Worm (Caenorhabditis elegans): ENCODE results near the gene F33G12.7.

ce11 chrII:5046209-5047200 is 6.0 kb upstream of the F33G12.7 start:
- TF ChIP-seq ama-1 (optimal IDR thresholded peaks at IDR 0.05) (no peak), ztf-11 (tag; optimal IDR thresholded peaks at IDR 0.05) (no peak), nhr-25 (tag; optimal IDR thresholded peaks at IDR 0.05) (no peak), egl-27 (tag; optimal IDR thresholded peaks at IDR 0.05) (no peak), elt-3 (tag; optimal IDR thresholded peaks at IDR 0.05) (no peak)

All from whole organism, L2 larva.